Fruit fly (Drosophila melanogaster): Measurements from ENCODE around the gene CG43168.

The CG43168 gene

dm6 chr3L:6261230-6261629 lies 14.4 kb upstream of the CG43168 start:
- TF ChIP-seq kay (GFP tag; ENCODE audit: borderline replicate concordance): peak; percentile 48
- peak; percentile 19 for TF ChIP-seq cic (GFP tag; optimal IDR thresholded peaks at IDR 0.05)
- TF ChIP-seq toe (GFP tag; optimal IDR thresholded peaks at IDR 0.05): no peak

- TF ChIP-seq ovo (GFP tag; optimal IDR thresholded peaks at IDR 0.05): no peak
- TF ChIP-seq CG1620 (GFP tag; optimal IDR thresholded peaks at IDR 0.05): no peak
- no peak for TF ChIP-seq CG33017 (tag; optimal IDR thresholded peaks at IDR 0.05)
These were observed 13.5 kb upstream of the CG43168 start for dm6 chr3L:6262076-6262504.

- peak; percentile 51 for TF ChIP-seq Clk (GFP tag; optimal IDR thresholded peaks at IDR 0.05)
- TF ChIP-seq CG7045 (GFP tag; optimal IDR thresholded peaks at IDR 0.05): peak; percentile 84
- peak; percentile 78 for TF ChIP-seq CG5204 (GFP tag; optimal IDR thresholded peaks at IDR 0.05)
- TF ChIP-seq Mnt (GFP tag; optimal IDR thresholded peaks at IDR 0.05): peak; percentile 41
- peak; percentile 78 for TF ChIP-seq CG12768 (GFP tag; optimal IDR thresholded peaks at IDR 0.05)
- TF ChIP-seq CG33017 (tag; optimal IDR thresholded peaks at IDR 0.05): peak; percentile 91
- peak; percentile 79 for TF ChIP-seq CG14711 (tag; optimal IDR thresholded peaks at IDR 0.05)
- TF ChIP-seq toe (GFP tag; optimal IDR thresholded peaks at IDR 0.05): peak; percentile 58
- peak; percentile 49 for TF ChIP-seq Crg-1 (GFP tag; optimal IDR thresholded peaks at IDR 0.05)
- TF ChIP-seq ovo (GFP tag; optimal IDR thresholded peaks at IDR 0.05): peak; percentile 10
- no peak for TF ChIP-seq CG1620 (GFP tag; optimal IDR thresholded peaks at IDR 0.05)
- TF ChIP-seq CG7101 (tag; optimal IDR thresholded peaks at IDR 0.05): peak; percentile 88
- peak; percentile 45 for TF ChIP-seq pad (GFP tag; optimal IDR thresholded peaks at IDR 0.05)
- TF ChIP-seq cnc (optimal IDR thresholded peaks at IDR 0.05): no peak
- TF ChIP-seq bab1 (GFP tag; optimal IDR thresholded peaks at IDR 0.05): peak; percentile 71
- no peak for TF ChIP-seq kay (GFP tag; ENCODE audit: borderline replicate concordance)
- peak; percentile 90 for TF ChIP-seq CG11617 (GFP tag; optimal IDR thresholded peaks at IDR 0.05)
- peak; percentile 40 for TF ChIP-seq Hr96 (GFP tag; optimal IDR thresholded peaks at IDR 0.05)
- peak; percentile 61 for TF ChIP-seq tj (GFP tag; optimal IDR thresholded peaks at IDR 0.05)
- TF ChIP-seq cic (GFP tag; optimal IDR thresholded peaks at IDR 0.05): peak; percentile 10
These were observed 12.8 kb upstream of the CG43168 start, which contains the start of gene Ldh for dm6 chr3L:6262644-6263404. TSS of gene Ldh (minus strand) at chr3L:6262694.

dm6 chr3L:6263470-6263869 lies 12.1 kb upstream of the CG43168 start:
- TF ChIP-seq toe (GFP tag; optimal IDR thresholded peaks at IDR 0.05) (no peak), bab1 (GFP tag; optimal IDR thresholded peaks at IDR 0.05) (no peak), ovo (GFP tag; optimal IDR thresholded peaks at IDR 0.05) (no peak), pad (GFP tag; optimal IDR thresholded peaks at IDR 0.05) (no peak), Crg-1 (GFP tag; optimal IDR thresholded peaks at IDR 0.05) (no peak), CG7101 (tag; optimal IDR thresholded peaks at IDR 0.05) (no peak), CG33017 (tag; optimal IDR thresholded peaks at IDR 0.05) (no peak)

- TF ChIP-seq CG1620 (GFP tag; optimal IDR thresholded peaks at IDR 0.05): peak; percentile 47
- no peak for TF ChIP-seq CG11617 (GFP tag; optimal IDR thresholded peaks at IDR 0.05)
- TF ChIP-seq Hr96 (GFP tag; optimal IDR thresholded peaks at IDR 0.05): peak; percentile 5
- TF ChIP-seq Crg-1 (GFP tag; optimal IDR thresholded peaks at IDR 0.05): no peak
- peak; percentile 29 for TF ChIP-seq CG5204 (GFP tag; optimal IDR thresholded peaks at IDR 0.05)
- no peak for TF ChIP-seq cic (GFP tag; optimal IDR thresholded peaks at IDR 0.05)
- no peak for TF ChIP-seq pad (GFP tag; optimal IDR thresholded peaks at IDR 0.05)
- peak; percentile 87 for TF ChIP-seq kay (GFP tag; ENCODE audit: borderline replicate concordance)
- TF ChIP-seq toe (GFP tag; optimal IDR thresholded peaks at IDR 0.05): peak; percentile 39
- TF ChIP-seq bab1 (GFP tag; optimal IDR thresholded peaks at IDR 0.05): no peak
- TF ChIP-seq tj (GFP tag; optimal IDR thresholded peaks at IDR 0.05): peak; percentile 32
These were observed 11.4 kb upstream of the CG43168 start for dm6 chr3L:6263896-6264841.

dm6 chr3L:6266321-6266720 lies 9.3 kb upstream of the CG43168 start:
- TF ChIP-seq pad (GFP tag; optimal IDR thresholded peaks at IDR 0.05) (no peak), CG5204 (GFP tag; optimal IDR thresholded peaks at IDR 0.05) (no peak), CG12768 (GFP tag; optimal IDR thresholded peaks at IDR 0.05) (no peak), CG7045 (GFP tag; optimal IDR thresholded peaks at IDR 0.05) (no peak), ovo (GFP tag; optimal IDR thresholded peaks at IDR 0.05) (no peak), CG33017 (tag; optimal IDR thresholded peaks at IDR 0.05) (no peak), CG1620 (GFP tag; optimal IDR thresholded peaks at IDR 0.05) (no peak), cic (GFP tag; optimal IDR thresholded peaks at IDR 0.05) (no peak), Clk (GFP tag; optimal IDR thresholded peaks at IDR 0.05) (no peak), bab1 (GFP tag; optimal IDR thresholded peaks at IDR 0.05) (no peak), toe (GFP tag; optimal IDR thresholded peaks at IDR 0.05) (no peak)

All from whole organism, adult.